Worm (Caenorhabditis elegans) whole organism, late embryonic: ENCODE measurements around the gene C47A10.12.
A peak's percentile ranks its signal among the peaks of the same experiment; 100 is the strongest.

ENCODE experiments used
- T23F11.4 ChIP-seq: fragments of 200-800 bp; sonication (Bioruptor generic); optimal IDR thresholded peaks from 2 replicates; lab custom pipeline; 2018; ENCODE audit warnings: mild to moderate bottlenecking, missing genetic modification characterization, missing compliant biosample characterization
- Y22D7AL.16 ChIP-seq: sonication (generic microtip); optimal IDR thresholded peaks from 2 replicates; lab custom pipeline; 2016; ENCODE audit warnings: missing genetic modification characterization, missing compliant biosample characterization
- ahr-1 ChIP-seq: sonication (generic microtip); optimal IDR thresholded peaks from 2 replicates; lab custom pipeline; 2016; ENCODE audit warnings: missing genetic modification characterization, missing compliant biosample characterization
- ama-1 ChIP-seq: fragments of 150-350 bp; optimal IDR thresholded peaks from 2 replicates; lab custom pipeline; 2014
- ceh-14 ChIP-seq: sonication (generic microtip); optimal IDR thresholded peaks from 2 replicates; lab custom pipeline; 2016; ENCODE audit warnings: missing genotype, missing genetic modification characterization, missing compliant biosample characterization
- ceh-18 ChIP-seq: sonication (generic microtip); optimal IDR thresholded peaks from 2 replicates; lab custom pipeline; 2016; ENCODE audit warnings: missing genetic modification characterization, missing compliant biosample characterization
- ceh-2 ChIP-seq: sonication (generic microtip); optimal IDR thresholded peaks from 2 replicates; lab custom pipeline; 2016; ENCODE audit warnings: missing genotype, missing genetic modification characterization, missing compliant biosample characterization
- ceh-22 ChIP-seq: sonication (generic microtip); optimal IDR thresholded peaks from 2 replicates; lab custom pipeline; 2017; ENCODE audit warnings: missing biosample characterization, missing genetic modification characterization
- ceh-31 ChIP-seq: sonication (generic microtip); optimal IDR thresholded peaks from 2 replicates; lab custom pipeline; 2016; ENCODE audit warnings: missing genetic modification characterization, missing compliant biosample characterization
- ceh-6 ChIP-seq: fragments of 200-800 bp; sonication (Bioruptor generic); optimal IDR thresholded peaks from 2 replicates; lab custom pipeline; 2018; ENCODE audit warnings: mild to moderate bottlenecking, missing genetic modification characterization, missing compliant biosample characterization
- che-1 ChIP-seq: sonication (generic microtip); optimal IDR thresholded peaks from 2 replicates; lab custom pipeline; 2016; ENCODE audit warnings: mild to moderate bottlenecking, missing genetic modification characterization, missing compliant biosample characterization
- dve-1 ChIP-seq: sonication (generic microtip); optimal IDR thresholded peaks from 2 replicates; lab custom pipeline; 2017; ENCODE audit warnings: antibody characterized with exemption, mild to moderate bottlenecking, missing genetic modification characterization, missing compliant biosample characterization
- ets-4 ChIP-seq: sonication (generic microtip); optimal IDR thresholded peaks from 2 replicates; lab custom pipeline; 2016; ENCODE audit warnings: missing genetic modification characterization, missing compliant biosample characterization
- fkh-6 ChIP-seq: sonication (generic microtip); optimal IDR thresholded peaks from 2 replicates; lab custom pipeline; 2016; ENCODE audit warnings: missing genetic modification characterization, missing compliant biosample characterization
- gmeb-2 ChIP-seq: sonication (generic microtip); optimal IDR thresholded peaks from 2 replicates; lab custom pipeline; 2016; ENCODE audit warnings: missing genetic modification characterization, inconsistent platforms, missing compliant biosample characterization
- hlh-15 ChIP-seq: sonication (generic microtip); optimal IDR thresholded peaks from 2 replicates; lab custom pipeline; 2016; ENCODE audit warnings: missing genetic modification characterization, missing compliant biosample characterization
- hlh-30 ChIP-seq: sonication (generic microtip); optimal IDR thresholded peaks from 2 replicates; lab custom pipeline; 2017; ENCODE audit warnings: antibody characterized with exemption, missing genetic modification characterization, missing compliant biosample characterization; ENCODE audit not compliant: insufficient read depth
- hlh-6 ChIP-seq: sonication (generic microtip); optimal IDR thresholded peaks from 2 replicates; lab custom pipeline; 2016; ENCODE audit warnings: missing genotype, missing genetic modification characterization, missing compliant biosample characterization
- lim-6 ChIP-seq: sonication (generic microtip); optimal IDR thresholded peaks from 2 replicates; lab custom pipeline; 2016; ENCODE audit warnings: missing genetic modification characterization, missing compliant biosample characterization
- madf-2 ChIP-seq: sonication (generic microtip); optimal IDR thresholded peaks from 2 replicates; lab custom pipeline; 2017; ENCODE audit warnings: missing genetic modification characterization, missing compliant biosample characterization
- mec-3 ChIP-seq: sonication (generic microtip); optimal IDR thresholded peaks from 2 replicates; lab custom pipeline; 2016; ENCODE audit warnings: borderline replicate concordance, missing genetic modification characterization, missing compliant biosample characterization
- nhr-11 ChIP-seq: fragments of 150-350 bp; optimal IDR thresholded peaks from 2 replicates; lab custom pipeline; 2014; ENCODE audit warnings: missing biosample characterization, missing genetic modification characterization
- pat-9 ChIP-seq: fragments of 200-800 bp; sonication (Bioruptor generic); optimal IDR thresholded peaks from 2 replicates; lab custom pipeline; 2018; ENCODE audit warnings: mild to moderate bottlenecking, missing genetic modification characterization, moderate library complexity, missing compliant biosample characterization
- pax-1 ChIP-seq: fragments of 150-350 bp; optimal IDR thresholded peaks from 2 replicates; lab custom pipeline; 2014; ENCODE audit warnings: missing biosample characterization, missing genetic modification characterization
- pha-4 ChIP-seq: fragments of 150-350 bp; optimal IDR thresholded peaks from 2 replicates; lab custom pipeline; 2018; ENCODE audit warnings: missing biosample characterization, missing genetic modification reagents, missing genetic modification characterization
- ref-2 ChIP-seq: sonication (generic microtip); optimal IDR thresholded peaks from 2 replicates; lab custom pipeline; 2016; ENCODE audit warnings: missing genetic modification characterization, missing compliant biosample characterization
- rnt-1 ChIP-seq: sonication (generic microtip); optimal IDR thresholded peaks from 2 replicates; lab custom pipeline; 2016; ENCODE audit warnings: missing genetic modification characterization, missing compliant biosample characterization
- sdc-2 ChIP-seq: sonication (generic microtip); optimal IDR thresholded peaks from 2 replicates; lab custom pipeline; 2016; ENCODE audit warnings: missing genotype, missing genetic modification characterization, missing compliant biosample characterization
- sox-4 ChIP-seq: sonication (generic microtip); optimal IDR thresholded peaks from 2 replicates; lab custom pipeline; 2017; ENCODE audit warnings: mild to moderate bottlenecking, missing genetic modification characterization, inconsistent platforms, missing compliant biosample characterization
- ttx-3 ChIP-seq: sonication (generic microtip); optimal IDR thresholded peaks from 2 replicates; lab custom pipeline; 2016; ENCODE audit warnings: missing genetic modification reagents, missing genetic modification characterization, missing compliant biosample characterization
- unc-3 ChIP-seq, 2 experiments: fragments of 200-800 bp in 1 of 2; sonication (Bioruptor generic) in 1 of 2; sonication (generic microtip) in 1 of 2; conservative IDR thresholded peaks in 1 of 2; optimal IDR thresholded peaks in 1 of 2; 2 replicates each; pipeline versions ENCODE4 v1.3.6 to Lab custom; 2016 to 2022; ENCODE audit warnings: missing compliant biosample characterization in 2 of 2, missing genetic modification characterization in 2 of 2, missing genetic modification reagents in 1 of 2
- unc-42 ChIP-seq: sonication (generic microtip); optimal IDR thresholded peaks from 2 replicates; lab custom pipeline; 2016; ENCODE audit warnings: missing genotype, missing genetic modification characterization, missing compliant biosample characterization
- unc-86 ChIP-seq: sonication (generic microtip); optimal IDR thresholded peaks from 2 replicates; lab custom pipeline; 2016; ENCODE audit warnings: missing genetic modification characterization, missing compliant biosample characterization
- ztf-16 ChIP-seq: sonication (generic microtip); optimal IDR thresholded peaks from 2 replicates; lab custom pipeline; 2017; ENCODE audit warnings: missing genetic modification characterization, missing compliant biosample characterization

C47A10.12 gene

DNA sequence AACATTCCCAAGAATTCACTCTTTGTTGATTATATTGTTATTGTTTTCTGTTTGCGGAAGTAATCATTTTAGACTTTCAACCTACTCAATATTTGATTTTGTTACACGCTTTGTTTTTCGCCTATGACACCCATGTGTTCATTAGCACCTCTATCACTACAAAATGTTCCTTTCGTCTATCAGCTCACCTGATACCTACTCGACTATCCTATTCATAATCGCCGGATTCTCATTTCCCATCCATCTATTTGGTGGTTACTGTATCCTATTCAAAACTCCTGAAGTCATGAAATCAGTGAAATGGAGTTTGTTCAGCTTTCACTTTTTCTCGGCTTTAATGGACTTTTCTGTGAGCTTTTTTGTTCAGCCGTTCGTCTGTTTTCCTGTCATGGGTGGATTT is 27.6 kb downstream of the C47A10.12 start, which contains the start of gene srh-291:
Gene srh-291 (plus strand): TSS at position 301 of the 400 bp plus-strand sequence.
- TF ChIP-seq hlh-15 (tag; lab: Kevin White, UChicago) (no peak), Y22D7AL.16 (no peak), sdc-2 (tag; lab: Kevin White, UChicago) (no peak), ceh-6 (GFP tag; lab: Kevin White, UChicago) (no peak), sox-4 (no peak), ets-4 (tag; lab: Kevin White, UChicago) (no peak), ceh-18 (tag; lab: Kevin White, UChicago) (no peak), ama-1 (no peak), che-1 (tag; lab: Kevin White, UChicago) (no peak)

ce11 chrV:17810053-17810452 is 32.3 kb downstream of the C47A10.12 start, which contains the start of gene srh-296:
Gene srh-296 (plus strand): TSS chrV:17810353.
- TF ChIP-seq ceh-18 (tag; lab: Kevin White, UChicago) (no peak), ttx-3 (tag; lab: Kevin White, UChicago) (no peak), unc-42 (tag; lab: Kevin White, UChicago) (no peak)

ce11 chrV:17812127-17812526 is 34.4 kb downstream of the C47A10.12 start:
- TF ChIP-seq ets-4 (tag; lab: Kevin White, UChicago), result no peak
- no peak for TF ChIP-seq dve-1 (tag; lab: Kevin White, UChicago)
- TF ChIP-seq ceh-18 (tag; lab: Kevin White, UChicago), result no peak
- peak; percentile 25 for TF ChIP-seq ref-2 (tag; lab: Kevin White, UChicago)
- TF ChIP-seq mec-3, result no peak
- TF ChIP-seq ahr-1 (tag; lab: Kevin White, UChicago), result no peak
- no peak for TF ChIP-seq ceh-2
- no peak for TF ChIP-seq unc-86 (tag; lab: Kevin White, UChicago)
- peak; percentile 59 for TF ChIP-seq hlh-6 (tag; lab: Kevin White, UChicago)
- no peak for TF ChIP-seq unc-3 (GFP tag; conservative IDR thresholded peaks at IDR 0.05; lab: Robert Waterston, UW)
- no peak for TF ChIP-seq unc-3 (tag; optimal IDR thresholded peaks at IDR 0.05; lab: Kevin White, UChicago)
- no peak for TF ChIP-seq ceh-31 (tag; lab: Kevin White, UChicago)
- TF ChIP-seq ceh-14 (tag; lab: Kevin White, UChicago), result peak; percentile 2
- no peak for TF ChIP-seq ztf-16 (tag; lab: Kevin White, UChicago)
- no peak for TF ChIP-seq lim-6
- no peak for TF ChIP-seq rnt-1 (tag; lab: Kevin White, UChicago)
- TF ChIP-seq pax-1 (tag; lab: Kevin White, UChicago), result no peak

DNA sequence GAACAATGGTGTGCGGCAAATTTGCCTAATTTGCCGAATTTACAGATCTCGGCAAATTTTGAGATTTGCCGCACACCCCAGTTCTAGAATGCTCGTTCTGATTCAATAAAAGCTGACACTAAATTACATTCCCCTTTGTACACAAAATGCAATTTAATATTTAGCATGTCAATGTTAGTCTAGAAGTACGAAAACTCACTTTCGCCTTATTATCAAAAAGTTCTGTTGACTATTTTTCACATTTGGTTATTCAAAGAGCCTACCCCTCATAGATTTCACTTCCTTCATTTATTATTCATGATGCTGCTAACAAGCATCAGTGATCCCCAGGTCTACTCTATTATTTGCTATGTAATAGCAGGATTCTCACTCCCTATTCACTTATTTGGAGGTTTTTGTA is 40.8 kb downstream of the C47A10.12 start, which contains the start of gene srh-298:
Gene srh-298 (plus strand): TSS at position 301 of the 400 bp plus-strand sequence.
- no peak for TF ChIP-seq gmeb-2
- TF ChIP-seq ceh-18 (tag; lab: Kevin White, UChicago), result no peak
- no peak for TF ChIP-seq ceh-22
- TF ChIP-seq pat-9 (tag; lab: Kevin White, UChicago), result no peak
- no peak for TF ChIP-seq Y22D7AL.16
- no peak for TF ChIP-seq fkh-6 (tag; lab: Kevin White, UChicago)
- TF ChIP-seq pha-4 (tag; lab: Kevin White, UChicago), result no peak
- no peak for TF ChIP-seq ceh-6 (GFP tag; lab: Kevin White, UChicago)
- TF ChIP-seq hlh-30 (tag; lab: Kevin White, UChicago), result no peak
- no peak for TF ChIP-seq ceh-31 (tag; lab: Kevin White, UChicago)
- TF ChIP-seq madf-2 (tag; lab: Kevin White, UChicago), result no peak
- no peak for TF ChIP-seq ets-4 (tag; lab: Kevin White, UChicago)
- TF ChIP-seq T23F11.4 (GFP tag; lab: Kevin White, UChicago), result no peak
- TF ChIP-seq nhr-11, result no peak

ce11 chrV:17819704-17820103 is 42.0 kb downstream of the C47A10.12 start:
- TF ChIP-seq madf-2 (tag; lab: Kevin White, UChicago) (no peak), hlh-6 (tag; lab: Kevin White, UChicago) (no peak), Y22D7AL.16 (no peak), ama-1 (no peak)
- TF ChIP-seq, all 69 proteins: peak for 0
